Worm (Caenorhabditis elegans) whole organism, L3 larva: ENCODE data around the gene F47D12.7.

ENCODE experiments used
- R02D3.7 ChIP-seq: fragments of 150-350 bp; optimal IDR thresholded peaks from 2 replicates; lab custom pipeline; 2014; ENCODE audit warnings: missing biosample characterization, missing genetic modification characterization
- ZK546.5 ChIP-seq: sonication (generic microtip); optimal IDR thresholded peaks from 2 replicates; lab custom pipeline; 2017; ENCODE audit warnings: missing biosample characterization, missing genetic modification characterization
- aly-2 ChIP-seq: fragments of 150-350 bp; optimal IDR thresholded peaks from 2 replicates; lab custom pipeline; 2014; ENCODE audit warnings: missing biosample characterization, missing genetic modification characterization
- ceh-16 ChIP-seq: sonication (generic microtip); optimal IDR thresholded peaks from 2 replicates; lab custom pipeline; 2017; ENCODE audit warnings: missing biosample characterization, missing genetic modification characterization
- ceh-28 ChIP-seq: fragments of 150-350 bp; optimal IDR thresholded peaks from 2 replicates; lab custom pipeline; 2014; ENCODE audit warnings: missing biosample characterization, missing genetic modification reagents, missing genetic modification characterization
- ceh-82 ChIP-seq: fragments of 150-350 bp; optimal IDR thresholded peaks from 2 replicates; lab custom pipeline; 2014; ENCODE audit warnings: missing biosample characterization, missing genetic modification characterization
- ceh-9 ChIP-seq: sonication (generic microtip); optimal IDR thresholded peaks from 2 replicates; lab custom pipeline; 2018; ENCODE audit warnings: missing biosample characterization, missing genetic modification characterization
- egl-27 ChIP-seq: sonication (generic microtip); optimal IDR thresholded peaks from 4 replicates; lab custom pipeline; 2017; ENCODE audit warnings: missing biosample characterization, missing genetic modification reagents, missing genetic modification characterization
- egl-5 ChIP-seq: fragments of 150-350 bp; optimal IDR thresholded peaks from 2 replicates; lab custom pipeline; 2017; ENCODE audit warnings: missing biosample characterization, missing genetic modification reagents, missing genetic modification characterization, inconsistent platforms
- elt-1 ChIP-seq: fragments of 150-350 bp; optimal IDR thresholded peaks from 2 replicates; lab custom pipeline; 2014; ENCODE audit warnings: missing biosample characterization, missing genetic modification characterization
- elt-2 ChIP-seq: sonication (generic microtip); optimal IDR thresholded peaks from 2 replicates; lab custom pipeline; 2016; ENCODE audit warnings: missing genetic modification reagents, mild to moderate bottlenecking, missing genetic modification characterization, missing compliant biosample characterization
- elt-3 ChIP-seq, 3 experiments: fragments of 150-350 bp in 1 of 3; sonication (generic microtip) in 2 of 3; optimal IDR thresholded peaks; 2 replicates in 2 of 3; 4 replicates in 1 of 3; lab custom pipeline; 2014 to 2017; ENCODE audit warnings: missing biosample characterization in 3 of 3, missing genetic modification characterization in 3 of 3
- eor-1 ChIP-seq, 2 experiments: fragments of 150-350 bp; optimal IDR thresholded peaks; 2 replicates each; lab custom pipeline; 2014 to 2018; ENCODE audit warnings: missing biosample characterization in 2 of 2, missing genetic modification characterization in 2 of 2
- fkh-2 ChIP-seq: fragments of 150-350 bp; optimal IDR thresholded peaks from 2 replicates; lab custom pipeline; 2014; ENCODE audit warnings: missing biosample characterization, missing genetic modification reagents, missing genetic modification characterization
- fos-1 ChIP-seq: fragments of 150-350 bp; optimal IDR thresholded peaks from 2 replicates; lab custom pipeline; 2014; ENCODE audit warnings: missing biosample characterization, missing genetic modification characterization
- lin-15B ChIP-seq: fragments of 150-350 bp; optimal IDR thresholded peaks from 2 replicates; lab custom pipeline; 2014; ENCODE audit warnings: missing biosample characterization, missing genetic modification characterization
- lin-39 ChIP-seq: fragments of 150-350 bp; optimal IDR thresholded peaks from 2 replicates; lab custom pipeline; 2018; ENCODE audit warnings: missing biosample characterization, missing genetic modification reagents, missing genetic modification characterization
- mdl-1 ChIP-seq: fragments of 150-350 bp; optimal IDR thresholded peaks from 2 replicates; lab custom pipeline; 2014; ENCODE audit warnings: missing biosample characterization, missing genetic modification characterization
- mml-1 ChIP-seq: fragments of 150-350 bp; sonication (generic microtip); optimal IDR thresholded peaks from 3 replicates; lab custom pipeline; 2014; ENCODE audit warnings: missing biosample characterization, missing genetic modification characterization
- nfya-1 ChIP-seq: sonication (generic microtip); optimal IDR thresholded peaks from 2 replicates; lab custom pipeline; 2017; ENCODE audit warnings: missing genetic modification characterization, mild to moderate bottlenecking, missing compliant biosample characterization, antibody characterized with exemption, moderate library complexity; ENCODE audit not compliant: insufficient read depth
- nhr-11 ChIP-seq: fragments of 150-350 bp; optimal IDR thresholded peaks from 2 replicates; lab custom pipeline; 2014; ENCODE audit warnings: missing biosample characterization, missing genetic modification characterization
- nhr-12 ChIP-seq: fragments of 150-350 bp; optimal IDR thresholded peaks from 2 replicates; lab custom pipeline; 2014; ENCODE audit warnings: missing biosample characterization, missing genetic modification characterization
- nhr-237 ChIP-seq: fragments of 150-350 bp; optimal IDR thresholded peaks from 2 replicates; lab custom pipeline; 2014; ENCODE audit warnings: missing biosample characterization, missing genetic modification characterization
- nhr-28 ChIP-seq: fragments of 150-350 bp; optimal IDR thresholded peaks from 2 replicates; lab custom pipeline; 2014; ENCODE audit warnings: missing biosample characterization, missing genetic modification characterization
- nhr-67 ChIP-seq: fragments of 150-350 bp; optimal IDR thresholded peaks from 2 replicates; lab custom pipeline; 2014; ENCODE audit warnings: missing biosample characterization, missing genetic modification characterization
- nhr-76 ChIP-seq: fragments of 150-350 bp; sonication (generic microtip); optimal IDR thresholded peaks from 5 replicates; lab custom pipeline; 2014; ENCODE audit warnings: missing biosample characterization, missing genetic modification characterization
- pha-4 ChIP-seq: fragments of 150-350 bp; optimal IDR thresholded peaks from 2 replicates; lab custom pipeline; 2014; ENCODE audit warnings: missing biosample characterization, missing genetic modification reagents, missing genetic modification characterization
- pqm-1 ChIP-seq: fragments of 150-350 bp; optimal IDR thresholded peaks from 2 replicates; lab custom pipeline; 2017; ENCODE audit warnings: missing biosample characterization, missing genetic modification characterization, inconsistent platforms
- skn-1 ChIP-seq: fragments of 150-350 bp; optimal IDR thresholded peaks from 2 replicates; lab custom pipeline; 2014; ENCODE audit warnings: missing biosample characterization, missing genetic modification characterization
- snpc-4 ChIP-seq: fragments of 150-350 bp; optimal IDR thresholded peaks from 2 replicates; lab custom pipeline; 2014; ENCODE audit warnings: missing biosample characterization, missing genetic modification characterization
- tbx-2 ChIP-seq: sonication (generic microtip); optimal IDR thresholded peaks from 2 replicates; lab custom pipeline; 2016; ENCODE audit warnings: mild to moderate bottlenecking, missing genetic modification characterization, missing compliant biosample characterization
- unc-39 ChIP-seq: sonication (generic microtip); optimal IDR thresholded peaks from 4 replicates; lab custom pipeline; 2017; ENCODE audit warnings: missing biosample characterization, missing genetic modification characterization
- zag-1 ChIP-seq: fragments of 150-350 bp; optimal IDR thresholded peaks from 2 replicates; lab custom pipeline; 2014; ENCODE audit warnings: missing biosample characterization, missing genetic modification characterization
- ztf-11 ChIP-seq: fragments of 150-350 bp; optimal IDR thresholded peaks from 2 replicates; lab custom pipeline; 2014; ENCODE audit warnings: missing biosample characterization, missing genetic modification characterization
- ztf-4 ChIP-seq: fragments of 150-350 bp; optimal IDR thresholded peaks from 2 replicates; lab custom pipeline; 2014; ENCODE audit warnings: missing biosample characterization, missing genetic modification characterization

F47D12.7 gene

ce11 chrIII:6264447-6264846 lies 31.4 kb downstream of the F47D12.7 start, which contains the start of gene srg-5:
TSS of gene srg-5 (minus strand) at chrIII:6264547.
- TF ChIP-seq elt-2 (tag; lab: Kevin White, UChicago) (no peak), ceh-9 (no peak), lin-39 (no peak), lin-15B (tag; lab: Kevin White, UChicago) (no peak), unc-39 (tag; lab: Kevin White, UChicago) (no peak), mdl-1 (no peak), nhr-237 (no peak), pqm-1 (tag; lab: Kevin White, UChicago) (no peak), tbx-2 (tag; lab: Kevin White, UChicago) (no peak), snpc-4 (no peak), pha-4 (no peak), ztf-11 (no peak)

ce11 chrIII:6261985-6262384 lies 33.8 kb downstream of the F47D12.7 start, which contains the start of gene srg-4:
TSS of gene srg-4 (minus strand) at chrIII:6262085.
- no peak for TF ChIP-seq mdl-1
- no peak for TF ChIP-seq R02D3.7
- TF ChIP-seq nhr-11 (tag; lab: Kevin White, UChicago) = no peak
- TF ChIP-seq zag-1 (tag; lab: Kevin White, UChicago) = no peak
- no peak for TF ChIP-seq nhr-76 (tag; lab: Kevin White, UChicago)
- no peak for TF ChIP-seq lin-15B (tag; lab: Kevin White, UChicago)
- no peak for TF ChIP-seq ztf-4 (tag; lab: Kevin White, UChicago)
- no peak for TF ChIP-seq nhr-237

- no peak for TF ChIP-seq skn-1 (tag; lab: Kevin White, UChicago)
- TF ChIP-seq mml-1 (tag; lab: Kevin White, UChicago) = no peak
- TF ChIP-seq ZK546.5 (tag; lab: Kevin White, UChicago) = no peak
- no peak for TF ChIP-seq ztf-11
- TF ChIP-seq nhr-28 (tag; lab: Kevin White, UChicago) = no peak
- no peak for TF ChIP-seq ztf-4 (tag; lab: Kevin White, UChicago)
These were observed 35.7 kb downstream of the F47D12.7 start, which contains the start of gene srg-2 for ce11 chrIII:6260115-6260514. TSS of gene srg-2 (minus strand) at chrIII:6260215.

- TF ChIP-seq R02D3.7 (no peak), nhr-67 (tag; lab: Kevin White, UChicago) (no peak), ceh-28 (tag; lab: Kevin White, UChicago) (no peak), nhr-11 (tag; lab: Kevin White, UChicago) (no peak), elt-1 (tag; lab: Kevin White, UChicago) (no peak), egl-5 (tag; lab: Kevin White, UChicago) (no peak)
- TF ChIP-seq, all 47 proteins: peak for 0
These were observed 37.6 kb downstream of the F47D12.7 start, which contains the start of gene srg-1 for ce11 chrIII:6258262-6258661. TSS of gene srg-1 (minus strand) at chrIII:6258362.

ce11 chrIII:6256675-6257074 lies 39.1 kb downstream of the F47D12.7 start, which contains the start of gene srg-9:
TSS of gene srg-9 (minus strand) at chrIII:6256775.
- TF ChIP-seq fkh-2 (tag; lab: Kevin White, UChicago) (no peak), nhr-28 (tag; lab: Kevin White, UChicago) (no peak), mml-1 (tag; lab: Kevin White, UChicago) (no peak), elt-3 (tag; optimal IDR thresholded peaks at IDR 0.05; lab: Kevin White, UChicago) (no peak), nhr-12 (no peak), pqm-1 (tag; lab: Kevin White, UChicago) (no peak), fos-1 (tag; lab: Kevin White, UChicago) (no peak), tbx-2 (tag; lab: Kevin White, UChicago) (no peak), aly-2 (tag; lab: Kevin White, UChicago) (no peak)
- TF ChIP-seq, all 47 proteins: peak for 0

DNA sequence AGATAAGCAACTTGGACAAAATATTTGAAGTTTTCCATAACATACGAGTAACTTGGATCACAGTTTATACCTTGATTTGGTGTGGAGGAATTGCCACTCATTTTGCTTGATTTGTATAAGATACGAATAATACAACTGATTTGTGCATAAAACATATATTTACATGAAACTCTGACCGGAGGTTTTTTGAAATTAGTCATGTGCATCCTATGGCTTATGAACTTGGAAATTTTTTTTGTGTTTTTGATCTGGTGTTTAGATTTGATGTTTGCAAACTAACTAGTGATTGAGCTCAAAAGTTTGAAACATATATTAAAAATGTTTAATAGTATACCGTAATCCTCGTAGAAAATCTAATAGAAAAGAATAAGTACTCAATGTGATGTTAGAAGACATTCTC lies 41.1 kb downstream of the F47D12.7 start, which contains the start of gene srg-8:
Gene srg-8, minus strand, starts transcription at position 101 of the 400 bp plus-strand sequence.
- TF ChIP-seq nfya-1 (tag; lab: Kevin White, UChicago) (no peak), egl-5 (tag; lab: Kevin White, UChicago) (no peak), unc-39 (tag; lab: Kevin White, UChicago) (no peak), tbx-2 (tag; lab: Kevin White, UChicago) (no peak), pha-4 (no peak), egl-27 (no peak), aly-2 (tag; lab: Kevin White, UChicago) (no peak), eor-1 (tag; optimal IDR thresholded peaks at IDR 0.05; lab: Kevin White, UChicago) (no peak), ceh-16 (no peak), ceh-82 (tag; lab: Kevin White, UChicago) (no peak), skn-1 (tag; lab: Kevin White, UChicago) (no peak), snpc-4 (no peak), ZK546.5 (tag; lab: Kevin White, UChicago) (no peak), R02D3.7 (no peak)
